Worm (Caenorhabditis elegans) whole organism, L3 larva: ENCODE data around the gene F54F7.2.

Experiments
- ZK546.5 ChIP-seq: sonication (generic microtip); optimal IDR thresholded peaks from 2 replicates; lab custom pipeline; 2017; ENCODE audit warnings: missing biosample characterization, missing genetic modification characterization
- aly-2 ChIP-seq: fragments of 150-350 bp; optimal IDR thresholded peaks from 2 replicates; lab custom pipeline; 2014; ENCODE audit warnings: missing biosample characterization, missing genetic modification characterization
- ama-1 ChIP-seq: fragments of 150-350 bp; optimal IDR thresholded peaks from 2 replicates; lab custom pipeline; 2018
- ceh-16 ChIP-seq: sonication (generic microtip); optimal IDR thresholded peaks from 2 replicates; lab custom pipeline; 2017; ENCODE audit warnings: missing biosample characterization, missing genetic modification characterization
- ceh-82 ChIP-seq: fragments of 150-350 bp; optimal IDR thresholded peaks from 2 replicates; lab custom pipeline; 2014; ENCODE audit warnings: missing biosample characterization, missing genetic modification characterization
- ceh-9 ChIP-seq: sonication (generic microtip); optimal IDR thresholded peaks from 2 replicates; lab custom pipeline; 2018; ENCODE audit warnings: missing biosample characterization, missing genetic modification characterization
- daf-12 ChIP-seq: fragments of 150-350 bp; optimal IDR thresholded peaks from 2 replicates; lab custom pipeline; 2014; ENCODE audit warnings: missing biosample characterization, missing genetic modification reagents, missing genetic modification characterization
- egl-27 ChIP-seq: sonication (generic microtip); optimal IDR thresholded peaks from 4 replicates; lab custom pipeline; 2017; ENCODE audit warnings: missing biosample characterization, missing genetic modification reagents, missing genetic modification characterization
- egl-5 ChIP-seq: fragments of 150-350 bp; optimal IDR thresholded peaks from 2 replicates; lab custom pipeline; 2017; ENCODE audit warnings: missing biosample characterization, missing genetic modification reagents, missing genetic modification characterization, inconsistent platforms
- elt-2 ChIP-seq: sonication (generic microtip); optimal IDR thresholded peaks from 2 replicates; lab custom pipeline; 2016; ENCODE audit warnings: missing genetic modification reagents, mild to moderate bottlenecking, missing genetic modification characterization, missing compliant biosample characterization
- eor-1 ChIP-seq, 2 experiments: fragments of 150-350 bp; optimal IDR thresholded peaks; 2 replicates each; lab custom pipeline; 2014 to 2018; ENCODE audit warnings: missing biosample characterization in 2 of 2, missing genetic modification characterization in 2 of 2
- fkh-10 ChIP-seq: sonication (generic microtip); optimal IDR thresholded peaks from 2 replicates; lab custom pipeline; 2017; ENCODE audit warnings: missing biosample characterization, missing genetic modification reagents, missing genetic modification characterization
- hmg-11 ChIP-seq: sonication (generic microtip); optimal IDR thresholded peaks from 2 replicates; lab custom pipeline; 2016; ENCODE audit warnings: missing genetic modification characterization, missing compliant biosample characterization
- lin-15B ChIP-seq: fragments of 150-350 bp; optimal IDR thresholded peaks from 2 replicates; lab custom pipeline; 2014; ENCODE audit warnings: missing biosample characterization, missing genetic modification characterization
- lin-39 ChIP-seq: fragments of 150-350 bp; optimal IDR thresholded peaks from 2 replicates; lab custom pipeline; 2018; ENCODE audit warnings: missing biosample characterization, missing genetic modification reagents, missing genetic modification characterization
- lsy-12 ChIP-seq: sonication (generic microtip); optimal IDR thresholded peaks from 2 replicates; lab custom pipeline; 2016; ENCODE audit warnings: mild to moderate bottlenecking, missing genetic modification characterization, missing compliant biosample characterization
- mdl-1 ChIP-seq: fragments of 150-350 bp; optimal IDR thresholded peaks from 2 replicates; lab custom pipeline; 2014; ENCODE audit warnings: missing biosample characterization, missing genetic modification characterization
- mml-1 ChIP-seq: fragments of 150-350 bp; sonication (generic microtip); optimal IDR thresholded peaks from 3 replicates; lab custom pipeline; 2014; ENCODE audit warnings: missing biosample characterization, missing genetic modification characterization
- nfya-1 ChIP-seq: sonication (generic microtip); optimal IDR thresholded peaks from 2 replicates; lab custom pipeline; 2017; ENCODE audit warnings: missing genetic modification characterization, mild to moderate bottlenecking, missing compliant biosample characterization, antibody characterized with exemption, moderate library complexity; ENCODE audit not compliant: insufficient read depth
- nhr-11 ChIP-seq: fragments of 150-350 bp; optimal IDR thresholded peaks from 2 replicates; lab custom pipeline; 2014; ENCODE audit warnings: missing biosample characterization, missing genetic modification characterization
- nhr-12 ChIP-seq: fragments of 150-350 bp; optimal IDR thresholded peaks from 2 replicates; lab custom pipeline; 2014; ENCODE audit warnings: missing biosample characterization, missing genetic modification characterization
- nhr-23 ChIP-seq: fragments of 150-350 bp; optimal IDR thresholded peaks from 2 replicates; lab custom pipeline; 2014; ENCODE audit warnings: missing biosample characterization, missing genetic modification reagents, missing genetic modification characterization
- nhr-237 ChIP-seq: fragments of 150-350 bp; optimal IDR thresholded peaks from 2 replicates; lab custom pipeline; 2014; ENCODE audit warnings: missing biosample characterization, missing genetic modification characterization
- nhr-25 ChIP-seq: sonication (generic microtip); optimal IDR thresholded peaks from 2 replicates; lab custom pipeline; 2017; ENCODE audit warnings: missing biosample characterization, missing genetic modification characterization
- nhr-67 ChIP-seq: fragments of 150-350 bp; optimal IDR thresholded peaks from 2 replicates; lab custom pipeline; 2014; ENCODE audit warnings: missing biosample characterization, missing genetic modification characterization
- nhr-76 ChIP-seq: fragments of 150-350 bp; sonication (generic microtip); optimal IDR thresholded peaks from 5 replicates; lab custom pipeline; 2014; ENCODE audit warnings: missing biosample characterization, missing genetic modification characterization
- pha-4 ChIP-seq: fragments of 150-350 bp; optimal IDR thresholded peaks from 2 replicates; lab custom pipeline; 2014; ENCODE audit warnings: missing biosample characterization, missing genetic modification reagents, missing genetic modification characterization
- pqm-1 ChIP-seq: fragments of 150-350 bp; optimal IDR thresholded peaks from 2 replicates; lab custom pipeline; 2017; ENCODE audit warnings: missing biosample characterization, missing genetic modification characterization, inconsistent platforms
- sea-2 ChIP-seq: fragments of 150-350 bp; sonication (generic microtip); optimal IDR thresholded peaks from 4 replicates; lab custom pipeline; 2014; ENCODE audit warnings: missing biosample characterization, missing genetic modification reagents, missing genetic modification characterization
- snpc-4 ChIP-seq: fragments of 150-350 bp; optimal IDR thresholded peaks from 2 replicates; lab custom pipeline; 2014; ENCODE audit warnings: missing biosample characterization, missing genetic modification characterization
- tbx-2 ChIP-seq: sonication (generic microtip); optimal IDR thresholded peaks from 2 replicates; lab custom pipeline; 2016; ENCODE audit warnings: mild to moderate bottlenecking, missing genetic modification characterization, missing compliant biosample characterization
- unc-39 ChIP-seq: sonication (generic microtip); optimal IDR thresholded peaks from 4 replicates; lab custom pipeline; 2017; ENCODE audit warnings: missing biosample characterization, missing genetic modification characterization
- unc-62 ChIP-seq: fragments of 150-350 bp; sonication (generic microtip); optimal IDR thresholded peaks from 4 replicates; lab custom pipeline; 2014; ENCODE audit warnings: missing biosample characterization, missing genetic modification reagents, missing genetic modification characterization
- zag-1 ChIP-seq: fragments of 150-350 bp; optimal IDR thresholded peaks from 2 replicates; lab custom pipeline; 2014; ENCODE audit warnings: missing biosample characterization, missing genetic modification characterization
- ztf-4 ChIP-seq: fragments of 150-350 bp; optimal IDR thresholded peaks from 2 replicates; lab custom pipeline; 2014; ENCODE audit warnings: missing biosample characterization, missing genetic modification characterization

Gene F54F7.2

DNA sequence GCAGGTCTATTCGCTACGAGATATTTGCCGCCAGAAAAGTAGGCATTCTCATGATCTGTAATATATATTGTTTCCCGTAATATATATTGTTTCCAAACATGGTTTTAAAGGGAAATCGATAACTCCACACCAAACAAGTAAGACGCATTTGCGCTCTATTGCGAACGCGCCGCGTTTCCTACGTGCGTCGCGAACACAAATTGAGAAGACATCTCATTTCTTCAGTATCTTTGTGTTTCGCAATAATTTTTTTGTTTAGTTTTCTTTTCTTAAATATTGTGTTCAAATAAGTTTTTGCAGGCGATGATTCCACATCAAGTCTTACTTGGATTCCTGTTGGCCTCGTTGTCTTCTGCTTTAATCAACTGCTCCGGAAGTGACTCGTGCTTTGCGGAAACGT lies 21.6 kb downstream of the F54F7.2 start, which contains the start of gene F54F7.6:
F54F7.6 (plus strand) TSS at position 301 of the 400 bp plus-strand sequence.
- TF ChIP-seq snpc-4 (no peak), nhr-23 (tag; lab: Kevin White, UChicago) (no peak), lin-39 (tag; lab: Kevin White, UChicago) (no peak), nhr-25 (no peak), aly-2 (no peak)

DNA sequence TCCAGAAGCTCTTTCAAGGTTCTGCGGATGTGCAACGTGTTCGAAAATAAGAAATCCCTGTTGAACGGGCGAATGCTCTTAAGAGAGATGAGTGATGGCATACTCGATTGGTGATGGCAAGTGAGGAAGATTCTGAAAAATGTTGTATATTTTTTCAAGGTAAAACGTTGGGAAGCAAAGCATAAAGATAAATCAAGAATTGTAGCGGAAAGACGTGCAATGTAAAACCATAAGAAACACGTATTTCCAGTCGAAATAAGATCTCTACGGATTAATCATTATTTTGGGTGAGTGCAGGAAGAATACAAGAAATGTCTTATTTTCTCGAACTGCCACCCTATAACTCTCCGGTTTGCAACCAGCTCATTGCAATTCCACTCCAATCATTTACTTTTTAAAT lies 25.8 kb downstream of the F54F7.2 start, which contains the start of gene dot-1.2:
dot-1.2 (minus strand) TSS at position 101 of the 400 bp plus-strand sequence.
- TF ChIP-seq nhr-11 (no peak), aly-2 (no peak), nhr-76 (tag; lab: Kevin White, UChicago) (no peak), zag-1 (tag; lab: Kevin White, UChicago) (no peak), unc-39 (tag; lab: Kevin White, UChicago) (no peak), elt-2 (tag; lab: Kevin White, UChicago) (no peak), mml-1 (tag; lab: Kevin White, UChicago) (no peak), nhr-237 (tag; lab: Kevin White, UChicago) (no peak), tbx-2 (tag; lab: Kevin White, UChicago) (no peak), egl-5 (tag; lab: Kevin White, UChicago) (no peak), unc-62 (GFP tag; lab: Kevin White, UChicago) (no peak), ztf-4 (no peak), egl-27 (tag; lab: Kevin White, UChicago) (no peak), pha-4 (tag; lab: Kevin White, UChicago) (no peak), sea-2 (GFP tag; lab: Kevin White, UChicago) (no peak)

DNA sequence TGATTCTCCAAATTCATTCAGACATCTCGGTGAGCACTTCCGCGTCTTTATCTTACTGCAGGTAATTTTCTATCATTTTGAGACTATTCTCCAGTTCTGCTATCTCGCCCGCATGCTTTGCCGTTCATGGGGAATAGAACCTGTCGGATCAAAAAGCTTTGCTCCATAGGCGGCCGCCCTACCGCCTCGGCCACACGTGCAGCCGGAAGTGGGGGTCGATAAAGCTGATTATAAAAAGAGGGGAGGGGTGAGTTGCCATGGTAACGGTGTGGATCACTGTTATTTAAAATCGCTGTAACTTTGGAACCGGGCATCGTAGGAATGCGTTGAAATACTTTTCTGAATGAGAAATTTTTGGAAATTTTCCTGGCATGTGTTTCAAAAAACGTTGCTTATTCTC lies 26.9 kb downstream of the F54F7.2 start:
- TF ChIP-seq aly-2: no peak

DNA sequence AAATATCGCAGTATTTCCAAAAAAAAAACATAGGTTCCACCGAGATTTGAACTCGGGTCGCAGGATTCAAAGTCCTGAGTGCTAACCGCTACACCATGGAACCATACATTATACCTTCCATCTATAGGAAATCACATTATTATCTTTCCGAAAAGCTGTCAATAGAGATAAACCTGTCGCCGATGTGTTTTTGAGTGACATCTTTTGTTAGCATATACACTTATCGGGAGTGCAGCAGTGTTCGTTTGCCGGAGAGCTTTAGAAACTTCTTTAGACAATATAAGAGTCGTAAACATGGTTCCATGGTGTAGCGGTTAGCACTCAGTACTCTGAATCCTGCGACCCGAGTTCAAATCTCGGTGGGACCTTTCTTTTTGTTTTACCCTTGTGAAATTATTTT lies 28.7 kb downstream of the F54F7.2 start:
- TF ChIP-seq hmg-11 (no peak), zag-1 (tag; lab: Kevin White, UChicago) (no peak), snpc-4 (no peak), ama-1 (no peak), nfya-1 (tag; lab: Kevin White, UChicago) (no peak), eor-1 (tag; optimal IDR thresholded peaks at IDR 0.05; lab: Kevin White, UChicago) (no peak), nhr-11 (no peak), aly-2 (no peak), fkh-10 (no peak), elt-2 (tag; lab: Kevin White, UChicago) (no peak), lin-15B (no peak), ceh-9 (no peak), mdl-1 (tag; lab: Kevin White, UChicago) (no peak), nhr-67 (tag; lab: Kevin White, UChicago) (no peak), mml-1 (tag; lab: Kevin White, UChicago) (no peak), daf-12 (tag; lab: Kevin White, UChicago) (no peak)

DNA sequence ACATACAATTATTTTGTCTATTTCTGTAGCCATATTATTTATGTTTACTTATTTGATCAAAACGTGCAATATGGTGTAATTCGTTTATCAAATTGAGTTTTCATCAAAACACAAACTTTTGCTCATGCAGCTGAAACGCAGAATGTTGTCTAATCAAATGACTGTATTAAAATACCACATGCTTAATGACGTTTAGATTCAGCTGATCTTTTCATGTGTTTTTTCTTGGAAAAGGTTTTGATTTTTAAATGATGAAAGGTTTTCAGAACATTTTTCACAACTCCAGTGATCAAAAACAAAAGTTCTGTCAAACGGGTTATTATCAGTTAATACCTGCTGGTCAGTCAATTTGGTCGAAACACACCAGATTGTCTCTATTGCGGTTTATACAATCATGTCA lies 31.8 kb downstream of the F54F7.2 start, which contains the start of gene Y62H9A.1:
Y62H9A.1 (plus strand) TSS at position 282 of the 400 bp plus-strand sequence.
- no peak for TF ChIP-seq nhr-12 (tag; lab: Kevin White, UChicago)
- no peak for TF ChIP-seq pqm-1
- no peak for TF ChIP-seq nhr-25
- no peak for TF ChIP-seq nhr-237 (tag; lab: Kevin White, UChicago)
- no peak for TF ChIP-seq ZK546.5 (tag; lab: Kevin White, UChicago)

DNA sequence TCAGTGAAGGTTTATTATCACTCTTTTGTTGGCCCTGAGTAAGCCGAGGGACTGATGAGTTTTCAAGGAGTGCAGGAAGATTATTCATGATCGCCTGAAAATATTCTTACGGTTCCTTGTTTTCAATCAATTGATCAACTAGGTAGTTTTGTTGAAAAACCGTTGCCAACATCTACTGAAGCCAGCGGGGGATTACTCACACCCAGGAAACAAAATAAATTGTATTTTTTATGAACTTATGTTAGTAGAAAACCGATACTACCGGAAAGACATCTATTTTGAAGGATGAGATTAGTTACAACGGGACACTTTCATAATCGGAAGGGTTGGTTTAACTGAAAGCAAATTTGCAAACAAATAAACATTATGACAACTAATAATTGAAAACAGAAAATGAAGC lies 34.6 kb downstream of the F54F7.2 start, which contains the start of gene Y62H9A.2:
Y62H9A.2 (minus strand) TSS at position 101 of the 400 bp plus-strand sequence.
- TF ChIP-seq zag-1 (tag; lab: Kevin White, UChicago): no peak
- no peak for TF ChIP-seq ceh-16
- no peak for TF ChIP-seq ceh-82 (tag; lab: Kevin White, UChicago)
- no peak for TF ChIP-seq lin-39 (tag; lab: Kevin White, UChicago)
- no peak for TF ChIP-seq lsy-12 (tag; lab: Kevin White, UChicago)
- no peak for TF ChIP-seq nhr-11
- TF ChIP-seq nhr-12 (tag; lab: Kevin White, UChicago): no peak
- no peak for TF ChIP-seq fkh-10
- TF ChIP-seq mml-1 (tag; lab: Kevin White, UChicago): no peak
- no peak for TF ChIP-seq aly-2
- no peak for TF ChIP-seq nhr-23 (tag; lab: Kevin White, UChicago)
